Fruit fly (Drosophila melanogaster): ENCODE results near the gene Rpt2.

Gene Rpt2

DNA sequence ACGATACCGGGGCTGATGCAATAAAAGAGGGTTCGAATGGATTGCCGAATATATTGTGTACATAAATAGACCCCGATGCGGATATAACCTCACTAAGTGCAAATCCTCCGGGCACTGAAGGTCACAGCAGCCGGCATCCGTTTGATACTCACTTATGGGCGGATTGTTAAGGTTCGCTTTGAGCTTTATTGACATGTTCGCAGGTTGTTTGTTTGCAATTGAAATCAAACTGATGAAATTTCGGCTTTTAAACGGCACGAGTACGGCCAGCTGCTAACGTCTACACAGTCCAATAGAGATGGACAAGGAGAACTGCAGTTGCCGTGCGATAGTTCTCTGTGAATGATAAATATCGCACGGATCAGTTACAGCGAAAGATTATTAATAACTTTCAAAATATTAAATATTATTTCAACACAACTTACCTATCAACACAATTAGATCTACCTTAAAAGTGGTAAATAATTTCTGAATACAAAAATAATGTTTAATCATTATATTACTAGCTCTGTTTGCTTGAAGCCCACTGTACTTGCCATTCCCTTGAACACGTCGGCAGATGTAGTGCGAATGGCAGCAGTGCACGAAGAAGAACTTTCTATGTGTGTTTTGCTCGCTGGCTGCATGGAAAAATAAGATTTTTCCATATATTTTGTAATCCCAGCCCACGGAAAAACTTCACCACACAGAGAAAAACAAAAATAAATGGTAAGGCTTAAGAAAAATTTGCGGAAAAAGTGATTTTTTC is 26.9 kb upstream of the Rpt2 start, which contains the start of the genes GluProRS and AP-1sigma (continued):
- TF ChIP-seq CG15479 (GFP tag; optimal IDR thresholded peaks at IDR 0.05): no peak
- TF ChIP-seq toy (GFP tag; IDR thresholded peaks at IDR 0.05): peak; percentile 88
- peak; percentile 78 for TF ChIP-seq pzg (GFP tag; optimal IDR thresholded peaks at IDR 0.05)
- TF ChIP-seq Optix (GFP tag; IDR thresholded peaks at IDR 0.05): peak; percentile 91
- peak; percentile 94 for TF ChIP-seq CG5953 (GFP tag; IDR thresholded peaks at IDR 0.05)
- peak; percentile 82 for TF ChIP-seq tup (GFP tag; optimal IDR thresholded peaks at IDR 0.05)
- peak; percentile 75 for TF ChIP-seq aop (GFP tag; IDR thresholded peaks at IDR 0.05)
- peak; percentile 84 for TF ChIP-seq CG3281 (GFP tag; optimal IDR thresholded peaks at IDR 0.05)
- peak; percentile 66 for TF ChIP-seq CG12071 (GFP tag; optimal IDR thresholded peaks at IDR 0.05)
- TF ChIP-seq CG34422 (GFP tag; IDR thresholded peaks at IDR 0.05): peak; percentile 98
- TF ChIP-seq grau (tag; optimal IDR thresholded peaks at IDR 0.05): peak; percentile 96
- peak; percentile 72 for TF ChIP-seq CG9609 (GFP tag; optimal IDR thresholded peaks at IDR 0.05)
- TF ChIP-seq CG2120 (GFP tag; optimal IDR thresholded peaks at IDR 0.05): peak; percentile 94
- no peak for TF ChIP-seq Lpt (GFP tag; optimal IDR thresholded peaks at IDR 0.05)
- peak; percentile 88 for TF ChIP-seq gt (GFP tag; IDR thresholded peaks at IDR 0.05)
- TF ChIP-seq CG2889 (GFP tag; IDR thresholded peaks at IDR 0.05): peak; percentile 92
- peak; percentile 93 for TF ChIP-seq chm (GFP tag; IDR thresholded peaks at IDR 0.05)
- peak; percentile 60 for TF ChIP-seq en (GFP tag; optimal IDR thresholded peaks at IDR 0.05)
- TF ChIP-seq CG4282 (GFP tag; optimal IDR thresholded peaks at IDR 0.05): peak; percentile 63
- peak; percentile 82 for TF ChIP-seq CG10543 (GFP tag; optimal IDR thresholded peaks at IDR 0.05)
- TF ChIP-seq Rx (GFP tag; IDR thresholded peaks at IDR 0.05): peak; percentile 83
- TF ChIP-seq repo (GFP tag; optimal IDR thresholded peaks at IDR 0.05): peak; percentile 50
- TF ChIP-seq CG2129 (GFP tag; IDR thresholded peaks at IDR 0.05; ENCODE audit: partially characterized antibody): peak; percentile 94
- TF ChIP-seq CG13624 (GFP tag; optimal IDR thresholded peaks at IDR 0.05): peak; percentile 84
- peak; percentile 91 for TF ChIP-seq fd96Cb (tag; optimal IDR thresholded peaks at IDR 0.05)
- TF ChIP-seq esg (GFP tag; conservative IDR thresholded peaks at IDR 0.05): peak; percentile 95
- TF ChIP-seq p53 (GFP tag; optimal IDR thresholded peaks at IDR 0.05): peak; percentile 58
- TF ChIP-seq lbe (GFP tag; optimal IDR thresholded peaks at IDR 0.05): peak; percentile 81
- peak; percentile 98 for TF ChIP-seq Dbx (GFP tag; IDR thresholded peaks at IDR 0.05)
- peak; percentile 89 for TF ChIP-seq vfl (GFP tag; optimal IDR thresholded peaks at IDR 0.05)
- TF ChIP-seq CG12942 (GFP tag; optimal IDR thresholded peaks at IDR 0.05): peak; percentile 92
- peak; percentile 85; the same call in 1 of the 2 replicates for TF ChIP-seq CG31441 (GFP tag; IDR thresholded peaks at IDR 0.05)
- peak; percentile 87 for TF ChIP-seq CG18262 (tag; optimal IDR thresholded peaks at IDR 0.05)
- TF ChIP-seq ranshi (GFP tag; IDR thresholded peaks at IDR 0.05): peak; percentile 95
- TF ChIP-seq hb (GFP tag; IDR thresholded peaks at IDR 0.05; ENCODE audit: partially characterized antibody): peak; percentile 90
- TF ChIP-seq ap (GFP tag; IDR thresholded peaks at IDR 0.05): peak; percentile 94
- TF ChIP-seq CG34224 (GFP tag; IDR thresholded peaks at IDR 0.05; ENCODE audit: partially characterized antibody): peak; percentile 95
- peak; percentile 15 for TF ChIP-seq CG10431 (GFP tag; optimal IDR thresholded peaks at IDR 0.05)
- peak; percentile 82 for TF ChIP-seq onecut (GFP tag; IDR thresholded peaks at IDR 0.05)
- peak; percentile 90 for TF ChIP-seq unpg (GFP tag; optimal IDR thresholded peaks at IDR 0.05)
- peak; percentile 94 for TF ChIP-seq CG7372 (GFP tag; IDR thresholded peaks at IDR 0.05)
- peak; percentile 46 for TF ChIP-seq CG12236 (GFP tag; optimal IDR thresholded peaks at IDR 0.05)
- peak; percentile 88 for TF ChIP-seq pnt (GFP tag; optimal IDR thresholded peaks at IDR 0.05)
- TF ChIP-seq ash1 (GFP tag; optimal IDR thresholded peaks at IDR 0.05): peak; percentile 59
- TF ChIP-seq CG7271 (tag; optimal IDR thresholded peaks at IDR 0.05): peak; percentile 63
- peak; percentile 66 for TF ChIP-seq CG6254 (GFP tag; optimal IDR thresholded peaks at IDR 0.05)
- TF ChIP-seq CG16815 (GFP tag; optimal IDR thresholded peaks at IDR 0.05): peak; percentile 91
- TF ChIP-seq Pdp1 (GFP tag; optimal IDR thresholded peaks at IDR 0.05): peak; percentile 77 to 92
- TF ChIP-seq Hr3 (GFP tag; optimal IDR thresholded peaks at IDR 0.05): peak; percentile 93
- peak; percentile 92 for TF ChIP-seq CoRest (tag; optimal IDR thresholded peaks at IDR 0.05)

Measured in whole organism, embryonic.